Worm (Caenorhabditis elegans) whole organism, late embryonic: ENCODE results near the gene Y6G8.6.
"Not testable (repeated sequence)": the region's sequence is repeated elsewhere in the genome, so short reads cannot be mapped to it uniquely, and the experiment has no call there.

Source experiments
- ceh-9 ChIP-seq: sonication (generic microtip); optimal IDR thresholded peaks from 2 replicates; lab custom pipeline; 2016; ENCODE audit warnings: mild to moderate bottlenecking, missing genetic modification characterization, inconsistent platforms, missing compliant biosample characterization
- pha-2 ChIP-seq: sonication (generic microtip); optimal IDR thresholded peaks from 2 replicates; lab custom pipeline; 2017; ENCODE audit warnings: mild to moderate bottlenecking, missing genetic modification characterization, missing compliant biosample characterization
- unc-42 ChIP-seq: sonication (generic microtip); optimal IDR thresholded peaks from 2 replicates; lab custom pipeline; 2016; ENCODE audit warnings: missing genotype, missing genetic modification characterization, missing compliant biosample characterization
- unc-55 ChIP-seq: sonication (generic microtip); optimal IDR thresholded peaks from 2 replicates; lab custom pipeline; 2017; ENCODE audit warnings: missing biosample characterization, missing genetic modification reagents, missing genetic modification characterization

DNA sequence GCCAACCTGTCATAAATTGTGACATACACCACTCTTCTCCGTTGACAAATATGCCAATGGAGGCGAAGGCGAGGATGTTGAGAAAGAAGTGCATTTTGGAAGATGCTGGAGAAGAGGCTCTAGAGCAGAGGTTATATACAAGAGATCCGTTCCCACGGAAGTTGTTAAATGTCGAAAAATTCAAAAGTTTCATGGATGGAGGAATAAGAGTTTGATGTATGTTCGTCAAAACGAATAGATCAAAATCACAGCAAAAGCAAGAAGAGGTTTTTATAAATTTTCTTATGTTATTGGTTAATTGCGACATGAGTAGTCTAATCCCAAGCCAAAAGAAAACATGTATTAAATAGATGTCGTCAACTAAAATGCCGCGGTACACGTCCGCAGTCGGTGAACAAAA lies 6.2 kb downstream of the Y6G8.6 start, which contains the start of gene Y6G8.15:
- not testable (repeated sequence) for TF ChIP-seq pha-2 (tag; lab: Kevin White, UChicago); unc-42 (tag; lab: Kevin White, UChicago); unc-55 (GFP tag; lab: Kevin White, UChicago); ceh-9 (tag; lab: Kevin White, UChicago)
